Worm (Caenorhabditis elegans) whole organism, L4 larva: ENCODE data around the gene T24B8.7.

Experiments used
- F26F4.8 ChIP-seq: fragments of 200-800 bp; sonication (Bioruptor generic); conservative IDR thresholded peaks from 2 replicates; pipeline ENCODE4 v1.3.6; 2022; ENCODE audit warnings: missing genetic modification characterization, missing compliant biosample characterization
- F37D6.2 ChIP-seq: sonication (generic microtip); optimal IDR thresholded peaks from 2 replicates; lab custom pipeline; 2016; ENCODE audit warnings: mild to moderate bottlenecking, missing genetic modification characterization, missing compliant biosample characterization
- F44E2.7 ChIP-seq: fragments of 200-800 bp; sonication (Bioruptor generic); IDR thresholded peaks from 2 replicates; pipeline ENCODE4 v2.1.2; 2022; ENCODE audit warnings: missing genetic modification characterization, missing compliant biosample characterization
- T26A8.4 ChIP-seq: fragments of 200-800 bp; sonication (Bioruptor generic); IDR thresholded peaks from 2 replicates; pipeline ENCODE4 v1.3.6; 2022; ENCODE audit warnings: missing genetic modification characterization, missing compliant biosample characterization
- Y105C5A.15 ChIP-seq: fragments of 200-800 bp; sonication (Bioruptor generic); IDR thresholded peaks from 2 replicates; pipeline ENCODE4 v1.3.6; 2022; ENCODE audit warnings: missing genetic modification characterization, missing compliant biosample characterization
- Y75B8A.6 ChIP-seq: fragments of 200-800 bp; sonication (Bioruptor generic); IDR thresholded peaks from 2 replicates; pipeline ENCODE4 v1.3.6; 2022; ENCODE audit warnings: missing genetic modification reagents, missing genetic modification characterization, missing compliant biosample characterization
- aha-1 ChIP-seq: fragments of 150-350 bp; peaks from one replicate; lab custom pipeline; 2014; ENCODE audit warnings: missing biosample characterization, missing genetic modification characterization
- aly-2 ChIP-seq: sonication (generic microtip); optimal IDR thresholded peaks from 2 replicates; lab custom pipeline; 2018; ENCODE audit warnings: missing biosample characterization, missing genetic modification characterization
- ama-1 ChIP-seq: fragments of 150-350 bp; optimal IDR thresholded peaks from 2 replicates; lab custom pipeline; 2014; ENCODE audit warnings: inconsistent platforms, mixed read lengths
- arid-1 ChIP-seq: fragments of 200-800 bp; sonication (Bioruptor generic); conservative IDR thresholded peaks from 2 replicates; pipeline ENCODE4 v1.3.6; 2022; ENCODE audit warnings: missing genetic modification reagents, missing genetic modification characterization, missing compliant biosample characterization
- ceh-20 ChIP-seq: fragments of 200-800 bp; sonication (Bioruptor generic); IDR thresholded peaks from 2 replicates; pipeline ENCODE4 v1.3.6; 2022; ENCODE audit warnings: missing genetic modification reagents, missing genetic modification characterization, missing compliant biosample characterization
- ceh-44 ChIP-seq: fragments of 200-800 bp; sonication (Bioruptor generic); IDR thresholded peaks from 2 replicates; pipeline ENCODE4 v1.3.6; 2022; ENCODE audit warnings: missing genetic modification reagents, missing genetic modification characterization, missing compliant biosample characterization
- ceh-62 ChIP-seq: sonication (generic microtip); optimal IDR thresholded peaks from 2 replicates; lab custom pipeline; 2017; ENCODE audit warnings: missing biosample characterization, missing genetic modification characterization
- cey-2 ChIP-seq: sonication (generic microtip); optimal IDR thresholded peaks from 3 replicates; lab custom pipeline; 2017; ENCODE audit warnings: missing genetic modification characterization, mild to moderate bottlenecking, missing compliant biosample characterization, antibody characterized with exemption, borderline replicate concordance; ENCODE audit not compliant: insufficient read depth
- ctbp-1 ChIP-seq: fragments of 200-800 bp; sonication (Bioruptor generic); IDR thresholded peaks from 2 replicates; pipeline ENCODE4 v1.3.6; 2022; ENCODE audit warnings: missing genetic modification reagents, missing genetic modification characterization, missing compliant biosample characterization
- daf-16 ChIP-seq, 3 experiments: sonication (generic microtip); optimal IDR thresholded peaks; 2 replicates each; lab custom pipeline; 2016 to 2017; ENCODE audit warnings: missing genetic modification characterization in 3 of 3, missing genetic modification reagents in 3 of 3, mild to moderate bottlenecking in 2 of 3, missing compliant biosample characterization in 2 of 3, missing biosample characterization in 1 of 3, moderate library complexity in 1 of 3
- duxl-1 ChIP-seq: sonication (generic microtip); optimal IDR thresholded peaks from 2 replicates; lab custom pipeline; 2016; ENCODE audit warnings: mild to moderate bottlenecking, missing genetic modification characterization, moderate library complexity, missing compliant biosample characterization; ENCODE audit not compliant: poor library complexity
- egl-43 ChIP-seq: fragments of 200-800 bp; sonication (Bioruptor generic); IDR thresholded peaks from 2 replicates; pipeline ENCODE4 v1.3.6; 2022; ENCODE audit warnings: missing genetic modification reagents, missing genetic modification characterization, missing compliant biosample characterization
- fkh-10 ChIP-seq: fragments of 150-350 bp; optimal IDR thresholded peaks from 2 replicates; lab custom pipeline; 2014; ENCODE audit warnings: missing biosample characterization, missing genetic modification reagents, missing genetic modification characterization
- hif-1 ChIP-seq, 2 experiments: sonication (generic microtip); optimal IDR thresholded peaks; 2 replicates each; lab custom pipeline; 2016 to 2017; ENCODE audit warnings: missing compliant biosample characterization in 2 of 2, missing genetic modification characterization in 2 of 2, missing genetic modification reagents in 2 of 2, missing genotype in 2 of 2, mild to moderate bottlenecking in 1 of 2
- hlh-11 ChIP-seq: fragments of 200-800 bp; sonication (Bioruptor generic); optimal IDR thresholded peaks from 2 replicates; lab custom pipeline; 2018; ENCODE audit warnings: mild to moderate bottlenecking, missing genetic modification characterization, missing compliant biosample characterization
- hlh-30 ChIP-seq: sonication (generic microtip); optimal IDR thresholded peaks from 2 replicates; lab custom pipeline; 2017; ENCODE audit warnings: antibody characterized with exemption, mild to moderate bottlenecking, missing genetic modification characterization, missing compliant biosample characterization; ENCODE audit not compliant: insufficient read depth
- jun-1 ChIP-seq: fragments of 150-350 bp; optimal IDR thresholded peaks from 2 replicates; lab custom pipeline; 2014; ENCODE audit warnings: missing biosample characterization, missing genetic modification reagents, missing genetic modification characterization
- lin-13 ChIP-seq: fragments of 150-350 bp; optimal IDR thresholded peaks from 2 replicates; lab custom pipeline; 2014; ENCODE audit warnings: missing biosample characterization, missing genetic modification reagents, missing genetic modification characterization
- lin-15B ChIP-seq: fragments of 150-350 bp; sonication (generic microtip); optimal IDR thresholded peaks from 3 replicates; lab custom pipeline; 2014; ENCODE audit warnings: missing biosample characterization, missing genetic modification characterization
- lin-38 ChIP-seq: fragments of 200-800 bp; sonication (Bioruptor generic); IDR thresholded peaks from 2 replicates; pipeline ENCODE4 v1.3.6; 2022; ENCODE audit warnings: missing genetic modification reagents, missing genetic modification characterization, missing compliant biosample characterization
- lsy-2 ChIP-seq, 2 experiments: fragments of 150-350 bp in 1 of 2; sonication (generic microtip) in 1 of 2; optimal IDR thresholded peaks; 2 replicates each; lab custom pipeline; 2014 to 2017; ENCODE audit warnings: missing biosample characterization in 2 of 2, missing genetic modification characterization in 2 of 2
- mdt-29 ChIP-seq: fragments of 200-800 bp; sonication (Bioruptor generic); IDR thresholded peaks from 2 replicates; pipeline ENCODE4 v1.3.6; 2022; ENCODE audit warnings: missing genetic modification reagents, missing genetic modification characterization, missing compliant biosample characterization
- mep-1 ChIP-seq: fragments of 150-350 bp; sonication (generic microtip); optimal IDR thresholded peaks from 3 replicates; lab custom pipeline; 2014; ENCODE audit warnings: missing biosample characterization, missing genetic modification characterization
- mes-2 ChIP-seq: sonication (generic microtip); optimal IDR thresholded peaks from 2 replicates; lab custom pipeline; 2016; ENCODE audit warnings: missing genotype, mild to moderate bottlenecking, missing genetic modification characterization, missing compliant biosample characterization; ENCODE audit not compliant: poor library complexity, severe bottlenecking
- mxl-3 ChIP-seq: fragments of 200-800 bp; sonication (Bioruptor generic); optimal IDR thresholded peaks from 2 replicates; lab custom pipeline; 2018; ENCODE audit warnings: mild to moderate bottlenecking, missing genetic modification characterization, missing compliant biosample characterization
- nhr-11 ChIP-seq: fragments of 150-350 bp; optimal IDR thresholded peaks from 2 replicates; lab custom pipeline; 2014; ENCODE audit warnings: missing biosample characterization, missing genetic modification characterization
- nhr-237 ChIP-seq: sonication (generic microtip); optimal IDR thresholded peaks from 2 replicates; lab custom pipeline; 2017; ENCODE audit warnings: missing biosample characterization, missing genetic modification characterization
- nhr-41 ChIP-seq: fragments of 200-800 bp; sonication (Bioruptor generic); IDR thresholded peaks from 2 replicates; pipeline ENCODE4 v1.3.6; 2022; ENCODE audit warnings: missing genetic modification reagents, missing genetic modification characterization, missing compliant biosample characterization
- nhr-42 ChIP-seq: fragments of 200-800 bp; sonication (Bioruptor generic); IDR thresholded peaks from 2 replicates; pipeline ENCODE4 v1.3.6; 2022; ENCODE audit warnings: missing genetic modification characterization, missing compliant biosample characterization
- nhr-48 ChIP-seq: sonication (generic microtip); optimal IDR thresholded peaks from 2 replicates; lab custom pipeline; 2016; ENCODE audit warnings: mild to moderate bottlenecking, missing genetic modification characterization, missing compliant biosample characterization
- nhr-6 ChIP-seq: fragments of 150-350 bp; optimal IDR thresholded peaks from 2 replicates; lab custom pipeline; 2014; ENCODE audit warnings: missing biosample characterization, missing genetic modification characterization
- nhr-77 ChIP-seq: fragments of 150-350 bp; optimal IDR thresholded peaks from 2 replicates; lab custom pipeline; 2014; ENCODE audit warnings: missing biosample characterization, missing genetic modification characterization
- pha-4 ChIP-seq, 2 experiments: fragments of 150-350 bp in 1 of 2; fragments of 200-800 bp in 1 of 2; sonication (Bioruptor generic) in 1 of 2; IDR thresholded peaks in 1 of 2; optimal IDR thresholded peaks in 1 of 2; 2 replicates each; pipeline versions ENCODE4 v1.3.6 to Lab custom; 2014 to 2022; ENCODE audit warnings: missing genetic modification characterization in 2 of 2, missing genetic modification reagents in 2 of 2, missing biosample characterization in 1 of 2, missing compliant biosample characterization in 1 of 2
- pqm-1 ChIP-seq: sonication (generic microtip); optimal IDR thresholded peaks from 2 replicates; lab custom pipeline; 2017; ENCODE audit warnings: missing biosample characterization, missing genetic modification characterization
- rbr-2 ChIP-seq: sonication (generic microtip); optimal IDR thresholded peaks from 2 replicates; lab custom pipeline; 2016; ENCODE audit warnings: missing genotype, missing genetic modification characterization, missing compliant biosample characterization
- sdz-12 ChIP-seq: fragments of 200-800 bp; sonication (Bioruptor generic); optimal IDR thresholded peaks from 2 replicates; lab custom pipeline; 2018; ENCODE audit warnings: mild to moderate bottlenecking, missing genetic modification characterization, missing compliant biosample characterization
- set-16 ChIP-seq: fragments of 200-800 bp; sonication (Bioruptor generic); IDR thresholded peaks from 2 replicates; pipeline ENCODE4 v1.3.6; 2022; ENCODE audit warnings: missing genetic modification reagents, missing genetic modification characterization, missing compliant biosample characterization
- snpc-1.2 ChIP-seq: fragments of 200-800 bp; sonication (Bioruptor generic); IDR thresholded peaks from 2 replicates; pipeline ENCODE4 v1.3.6; 2022; ENCODE audit warnings: missing genetic modification reagents, missing genetic modification characterization, missing compliant biosample characterization
- spr-1 ChIP-seq: sonication (generic microtip); optimal IDR thresholded peaks from 2 replicates; lab custom pipeline; 2016; ENCODE audit warnings: mild to moderate bottlenecking, missing genetic modification characterization, missing compliant biosample characterization
- spr-3 ChIP-seq: fragments of 200-800 bp; sonication (Bioruptor generic); optimal IDR thresholded peaks from 2 replicates; lab custom pipeline; 2018; ENCODE audit warnings: mild to moderate bottlenecking, missing genetic modification characterization, missing compliant biosample characterization
- tag-97 ChIP-seq: fragments of 200-800 bp; sonication (Bioruptor generic); IDR thresholded peaks from 2 replicates; pipeline ENCODE4 v1.3.6; 2022; ENCODE audit warnings: missing genetic modification characterization, missing compliant biosample characterization
- tra-1 ChIP-seq: fragments of 200-800 bp; sonication (Bioruptor generic); IDR thresholded peaks from 2 replicates; pipeline ENCODE4 v1.3.6; 2022; ENCODE audit warnings: missing genetic modification reagents, missing genetic modification characterization, missing compliant biosample characterization
- zag-1 ChIP-seq: fragments of 150-350 bp; optimal IDR thresholded peaks from 2 replicates; lab custom pipeline; 2014; ENCODE audit warnings: missing biosample characterization, missing genetic modification characterization
- zip-2 ChIP-seq: fragments of 150-350 bp; optimal IDR thresholded peaks from 2 replicates; lab custom pipeline; 2014; ENCODE audit warnings: missing biosample characterization, missing genetic modification characterization

T24B8.7 gene

ce11 chrII:9054604-9055003 is 1.1 kb upstream of the T24B8.7 start, which contains the start of gene chmp-7:
Gene chmp-7 (plus strand): TSS chrII:9054972.
- TF ChIP-seq lsy-2 (tag; optimal IDR thresholded peaks at IDR 0.05; lab: Kevin White, UChicago) (peak; percentile 62 to 91), ceh-20 (peak; percentile 65; the same call in 1 of the 2 replicates), aha-1 (tag; lab: Kevin White, UChicago) (peak; percentile 93), aly-2 (tag; lab: Kevin White, UChicago) (no peak), ceh-62 (tag; lab: Kevin White, UChicago) (no peak), nhr-6 (peak; percentile 80), tra-1 (GFP tag; lab: Robert Waterston, UW) (no peak; the same call in 1 of the 2 replicates), duxl-1 (tag; lab: Kevin White, UChicago) (peak; percentile 68), lin-13 (GFP tag; lab: Kevin White, UChicago) (peak; percentile 84), mdt-29 (GFP tag; lab: Robert Waterston, UW) (no peak), Y75B8A.6 (GFP tag; lab: Robert Waterston, UW) (no peak), fkh-10 (peak; percentile 76), tag-97 (GFP tag; lab: Robert Waterston, UW) (no peak), F26F4.8 (GFP tag; lab: Robert Waterston, UW) (no peak), sdz-12 (no peak), ctbp-1 (peak; percentile 50; the same call in 1 of the 2 replicates), rbr-2 (peak; percentile 74), nhr-48 (tag; lab: Kevin White, UChicago) (peak; percentile 2), set-16 (GFP tag; lab: Robert Waterston, UW) (no peak), zag-1 (tag; lab: Kevin White, UChicago) (no peak), lin-15B (peak; percentile 44), mep-1 (tag; lab: Kevin White, UChicago) (peak; percentile 92), daf-16 (GFP tag; optimal IDR thresholded peaks at IDR 0.05; lab: Kevin White, UChicago) (no peak), daf-16 (tag; optimal IDR thresholded peaks at IDR 0.05; lab: Kevin White, UChicago) (peak; percentile 68), Y105C5A.15 (0 out of 2 replicates have a peak, but pooled peaks have one; percentile 15), cey-2 (no peak), F37D6.2 (peak; percentile 46), arid-1 (GFP tag; lab: Robert Waterston, UW) (0 out of 2 replicates have a peak, but pooled peaks have one; percentile 31), hlh-11 (peak; percentile 74), egl-43 (GFP tag; lab: Robert Waterston, UW) (no peak), nhr-77 (tag; lab: Kevin White, UChicago) (peak; percentile 92), snpc-1.2 (GFP tag; lab: Robert Waterston, UW) (peak; percentile 55; the same call in 1 of the 2 replicates), mes-2 (tag; lab: Kevin White, UChicago) (peak; percentile 92), ama-1 (lab: Kevin White, UChicago) (peak; percentile 71), nhr-237 (tag; lab: Kevin White, UChicago) (no peak), nhr-11 (tag; lab: Kevin White, UChicago) (peak; percentile 76), lin-38 (peak; percentile 91), jun-1 (peak; percentile 51), hif-1 (tag; optimal IDR thresholded peaks at IDR 0.05; lab: Kevin White, UChicago) (peak in 1 of 2 experiments; percentile 53), nhr-42 (peak; percentile 64; the same call in 1 of the 2 replicates), F44E2.7 (no peak), pqm-1 (tag; lab: Kevin White, UChicago) (peak; percentile 17), spr-3 (no peak), ceh-44 (GFP tag; lab: Robert Waterston, UW) (0 out of 2 replicates have a peak, but pooled peaks have one; percentile 30), zip-2 (tag; lab: Kevin White, UChicago) (peak; percentile 2), pha-4 (GFP tag; IDR thresholded peaks at IDR 0.05; lab: Robert Waterston, UW) (no peak), pha-4 (tag; optimal IDR thresholded peaks at IDR 0.05; lab: Kevin White, UChicago) (peak; percentile 89), nhr-41 (GFP tag; lab: Robert Waterston, UW) (no peak), hlh-30 (tag; lab: Kevin White, UChicago) (peak; percentile 77), T26A8.4 (GFP tag; lab: Robert Waterston, UW) (peak; percentile 72), mxl-3 (GFP tag; lab: Kevin White, UChicago) (peak; percentile 44), spr-1 (tag; lab: Kevin White, UChicago) (peak; percentile 37)
